Fruit fly (Drosophila melanogaster) whole organism, embryonic: ENCODE measurements around the gene CG34303.

Source experiments
- Adf1 ChIP-seq: fragments of 200-800 bp; sonication (Bioruptor generic); IDR thresholded peaks from 2 replicates; pipeline ENCODE4 v1.3.6; 2022; ENCODE audit warnings: missing biosample characterization, missing genetic modification characterization
- CG11093 ChIP-seq: fragments of 200-800 bp; sonication (Bioruptor generic); IDR thresholded peaks from 3 replicates; pipeline ENCODE4 v1.3.6; 2022; ENCODE audit warnings: missing biosample characterization, missing genetic modification characterization
- CG11560 ChIP-seq: fragments of 200-800 bp; sonication (Bioruptor generic); IDR thresholded peaks from 3 replicates; pipeline ENCODE4 v1.3.6; 2022; ENCODE audit warnings: missing biosample characterization, missing genetic modification characterization
- CG14965 ChIP-seq: fragments of 200-800 bp; sonication (Bioruptor generic); optimal IDR thresholded peaks from 2 replicates; lab custom pipeline; 2016; ENCODE audit warnings: missing biosample characterization, missing genetic modification characterization, borderline replicate concordance
- CG17568 ChIP-seq: fragments of 200-800 bp; sonication (Bioruptor generic); optimal IDR thresholded peaks from 2 replicates; lab custom pipeline; 2018; ENCODE audit warnings: missing biosample characterization, mild to moderate bottlenecking, missing genetic modification characterization, moderate library complexity
- CG17912 ChIP-seq: fragments of 200-800 bp; sonication (Bioruptor generic); optimal IDR thresholded peaks from 2 replicates; lab custom pipeline; 2018; ENCODE audit warnings: missing biosample characterization, mild to moderate bottlenecking, missing genetic modification characterization
- CG33557 ChIP-seq: fragments of 200-800 bp; sonication (Bioruptor generic); optimal IDR thresholded peaks from 2 replicates; lab custom pipeline; 2019; ENCODE audit warnings: missing biosample characterization, mild to moderate bottlenecking, missing genetic modification characterization, moderate library complexity
- CG34224 ChIP-seq: fragments of 200-800 bp; sonication (Bioruptor generic); IDR thresholded peaks from 3 replicates; pipeline ENCODE4 v1.3.6; 2022; ENCODE audit warnings: missing biosample characterization, missing genetic modification characterization; ENCODE audit not compliant: partially characterized antibody
- CG8944 ChIP-seq: fragments of 200-800 bp; sonication (Bioruptor generic); optimal IDR thresholded peaks from 3 replicates; lab custom pipeline; 2016; ENCODE audit warnings: missing biosample characterization, missing genetic modification characterization
- CG9215 ChIP-seq: fragments of 200-800 bp; sonication (Bioruptor generic); IDR thresholded peaks from 2 replicates; pipeline ENCODE4 v1.3.6; 2022; ENCODE audit warnings: missing biosample characterization, missing genetic modification characterization
- CHES-1-like ChIP-seq: fragments of 200-800 bp; sonication (Bioruptor generic); optimal IDR thresholded peaks from 2 replicates; lab custom pipeline; 2016; ENCODE audit warnings: missing biosample characterization, missing genetic modification characterization
- CoRest ChIP-seq: fragments of 200-800 bp; sonication (Bioruptor generic); optimal IDR thresholded peaks from 3 replicates; lab custom pipeline; 2018; ENCODE audit warnings: missing biosample characterization, mild to moderate bottlenecking, missing genetic modification characterization, moderate library complexity
- D ChIP-seq, 2 experiments: fragments of 200-800 bp in 1 of 2; fragments of >200 bp in 1 of 2; sonication (Bioruptor generic) in 1 of 2; optimal IDR thresholded peaks; 2 replicates in 1 of 2; 3 replicates in 1 of 2; lab custom pipeline; 2017; ENCODE audit warnings: mild to moderate bottlenecking in 1 of 2, missing biosample characterization in 1 of 2, missing genetic modification characterization in 1 of 2, missing genetic modification reagents in 1 of 2
- Dek ChIP-seq: fragments of 200-800 bp; sonication (Bioruptor generic); optimal IDR thresholded peaks from 3 replicates; lab custom pipeline; 2019; ENCODE audit warnings: missing biosample characterization, mild to moderate bottlenecking, missing genetic modification characterization, moderate library complexity
- Ets65A ChIP-seq: fragments of 200-800 bp; sonication (Bioruptor generic); peaks from one replicate; lab custom pipeline; 2016; ENCODE audit warnings: missing biosample characterization, missing genetic modification characterization
- Fer3 ChIP-seq: fragments of 200-800 bp; sonication (Bioruptor generic); optimal IDR thresholded peaks from 2 replicates; lab custom pipeline; 2018; ENCODE audit warnings: missing biosample characterization, mild to moderate bottlenecking, missing genetic modification characterization, moderate library complexity
- HLHmδ ChIP-seq: fragments of 200-800 bp; sonication (Bioruptor generic); optimal IDR thresholded peaks from 2 replicates; lab custom pipeline; 2018; ENCODE audit warnings: missing biosample characterization, mild to moderate bottlenecking, missing genetic modification characterization, moderate library complexity
- Med ChIP-seq: fragments of 200-800 bp; sonication (Bioruptor generic); peaks from one replicate; lab custom pipeline; 2016; ENCODE audit warnings: missing biosample characterization, missing genetic modification characterization, mild to moderate bottlenecking, inconsistent platforms, moderate library complexity
- Mrtf ChIP-seq: fragments of 200-800 bp; sonication (Bioruptor generic); IDR thresholded peaks from 3 replicates; pipeline ENCODE4 v1.3.6; 2022; ENCODE audit warnings: missing biosample characterization, missing genetic modification characterization
- Six4 ChIP-seq: fragments of 200-800 bp; sonication (Bioruptor generic); optimal IDR thresholded peaks from 2 replicates; lab custom pipeline; 2016; ENCODE audit warnings: missing biosample characterization, missing genetic modification characterization
- Usf ChIP-seq: fragments of 200-800 bp; sonication (Bioruptor generic); optimal IDR thresholded peaks from 2 replicates; lab custom pipeline; 2017; ENCODE audit warnings: missing genotype, missing biosample characterization, missing genetic modification characterization
- bab2 ChIP-seq: fragments of 200-800 bp; sonication (Bioruptor generic); optimal IDR thresholded peaks from 2 replicates; lab custom pipeline; 2016; ENCODE audit warnings: missing biosample characterization, missing genetic modification characterization
- corto ChIP-seq: fragments of 200-800 bp; sonication (Bioruptor generic); optimal IDR thresholded peaks from 2 replicates; lab custom pipeline; 2016; ENCODE audit warnings: missing biosample characterization, mild to moderate bottlenecking, missing genetic modification characterization, moderate library complexity
- da ChIP-seq: fragments of 200-800 bp; sonication (Bioruptor generic); optimal IDR thresholded peaks from 2 replicates; lab custom pipeline; 2016; ENCODE audit warnings: missing biosample characterization, missing genetic modification characterization
- en ChIP-seq: fragments of 200-800 bp; sonication (Bioruptor generic); optimal IDR thresholded peaks from 2 replicates; lab custom pipeline; 2016; ENCODE audit warnings: missing biosample characterization, missing genetic modification characterization
- gcm ChIP-seq: fragments of 200-800 bp; sonication (Bioruptor generic); optimal IDR thresholded peaks from 2 replicates; lab custom pipeline; 2019; ENCODE audit warnings: missing biosample characterization, mild to moderate bottlenecking, missing genetic modification characterization, moderate library complexity
- grn ChIP-seq: fragments of 200-800 bp; sonication (Bioruptor generic); optimal IDR thresholded peaks from 3 replicates; lab custom pipeline; 2017; ENCODE audit warnings: missing biosample characterization, missing genetic modification characterization
- hb ChIP-seq: fragments of 200-800 bp; sonication (Bioruptor generic); IDR thresholded peaks from 3 replicates; pipeline ENCODE4 v1.3.6; 2022; ENCODE audit warnings: missing biosample characterization, missing genetic modification characterization; ENCODE audit not compliant: partially characterized antibody
- klu ChIP-seq: fragments of 200-800 bp; sonication (Bioruptor generic); IDR thresholded peaks from 2 replicates; pipeline ENCODE4 v1.3.6; 2022; ENCODE audit warnings: missing biosample characterization, missing genetic modification characterization
- kni ChIP-seq: fragments of 200-800 bp; sonication (Bioruptor generic); optimal IDR thresholded peaks from 3 replicates; lab custom pipeline; 2017; ENCODE audit warnings: mild to moderate bottlenecking, missing biosample characterization, missing genetic modification reagents, missing genetic modification characterization
- lab ChIP-seq: fragments of 200-800 bp; sonication (Bioruptor generic); optimal IDR thresholded peaks from 3 replicates; lab custom pipeline; 2017; ENCODE audit warnings: missing biosample characterization, missing genetic modification characterization, mild to moderate bottlenecking, moderate library complexity, missing genetic modification reagents
- lilli ChIP-seq: fragments of 200-800 bp; sonication (Bioruptor generic); optimal IDR thresholded peaks from 3 replicates; lab custom pipeline; 2016; ENCODE audit warnings: missing biosample characterization, missing genetic modification characterization
- otp ChIP-seq: fragments of 200-800 bp; sonication (Bioruptor generic); IDR thresholded peaks from 3 replicates; pipeline ENCODE4, ENCODE4 v1.3.6; 2022; ENCODE audit warnings: missing biosample characterization, missing genetic modification characterization
- phol ChIP-seq: fragments of 200-800 bp; sonication (Bioruptor generic); optimal IDR thresholded peaks from 3 replicates; lab custom pipeline; 2018; ENCODE audit warnings: missing biosample characterization, mild to moderate bottlenecking, missing genetic modification characterization, moderate library complexity
- rib ChIP-seq: fragments of 200-800 bp; sonication (Bioruptor generic); IDR thresholded peaks from 2 replicates; pipeline ENCODE4 v1.3.6; 2022; ENCODE audit warnings: missing biosample characterization, missing genetic modification characterization
- schlank ChIP-seq: fragments of 200-800 bp; sonication (Bioruptor generic); optimal IDR thresholded peaks from 2 replicates; lab custom pipeline; 2018; ENCODE audit warnings: missing biosample characterization, mild to moderate bottlenecking, missing genetic modification characterization

The CG34303 gene

DNA sequence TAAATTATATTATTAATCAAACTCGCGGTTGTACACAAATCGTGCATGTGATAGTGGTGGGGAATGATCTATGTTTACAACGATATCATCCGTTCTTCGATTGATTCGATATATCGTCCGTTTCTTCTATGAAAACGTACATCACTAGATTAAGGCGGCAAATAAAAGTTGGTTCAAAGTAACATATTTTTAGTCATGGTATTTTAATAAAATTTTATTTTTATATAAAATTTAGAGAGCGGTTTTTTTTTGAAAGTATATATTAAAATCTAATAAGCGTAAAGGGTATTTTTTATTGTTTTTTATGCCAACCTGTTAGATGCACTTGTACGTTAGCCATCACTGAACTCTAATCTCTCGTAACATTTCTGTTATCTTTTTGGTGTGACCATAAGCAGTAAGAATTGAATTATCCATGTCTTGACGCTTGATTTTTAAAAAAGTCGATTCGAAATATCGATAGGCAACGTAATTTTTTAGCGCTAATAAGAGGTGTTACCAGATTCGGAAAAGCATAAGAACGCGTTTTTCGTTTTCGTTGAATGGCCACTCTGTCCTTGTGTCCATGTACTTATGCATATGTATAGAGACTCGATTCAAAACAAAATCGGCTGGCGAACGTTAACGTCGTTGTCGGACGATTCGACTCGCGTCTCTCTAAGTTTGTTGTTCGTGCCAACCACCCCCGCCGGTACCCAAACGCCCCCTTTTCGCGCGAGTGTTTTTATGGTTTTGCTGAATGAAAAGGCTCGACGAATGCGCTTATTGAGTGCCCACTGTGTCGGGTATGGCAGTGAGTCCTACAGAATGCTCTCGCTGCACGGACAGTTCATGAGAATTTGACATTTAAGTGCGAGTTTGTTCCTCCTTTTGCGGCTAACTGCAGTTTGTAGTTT, 7.3 kb downstream of the CG34303 start, which contains the start of the genes TAF1B and Invadolysin (continued):
- TF ChIP-seq da (no peak), gcm (GFP tag; lab: Kevin White, UChicago) (no peak), Fer3 (tag; lab: Kevin White, UChicago) (peak; percentile 47), D (optimal IDR thresholded peaks at IDR 0.05; lab: Kevin White, UChicago) (peak; percentile 72), D (GFP tag; optimal IDR thresholded peaks at IDR 0.05; lab: Kevin White, UChicago) (no peak), grn (GFP tag; lab: Kevin White, UChicago) (peak; percentile 65), CoRest (tag; lab: Kevin White, UChicago) (peak; percentile 67), CG34224 (GFP tag; lab: Robert Waterston, UW) (peak; percentile 91), CG11560 (tag; lab: Robert Waterston, UW) (no peak), schlank (no peak), lilli (GFP tag; lab: Kevin White, UChicago) (peak; percentile 65), CG8944 (GFP tag; lab: Kevin White, UChicago) (no peak), CG17568 (GFP tag; lab: Kevin White, UChicago) (no peak), CG14965 (GFP tag; lab: Kevin White, UChicago) (no peak), HLHmδ (peak; percentile 66), phol (tag; lab: Kevin White, UChicago) (peak; percentile 57), rib (GFP tag; lab: Robert Waterston, UW) (peak; percentile 66; the same call in 1 of the 2 replicates), CG17912 (GFP tag; lab: Kevin White, UChicago) (no peak), corto (GFP tag; lab: Kevin White, UChicago) (peak; percentile 64), Ets65A (GFP tag; lab: Kevin White, UChicago) (peak; percentile 87), Six4 (GFP tag; lab: Kevin White, UChicago) (peak; percentile 33), bab2 (peak; percentile 59), Dek (peak; percentile 55), kni (GFP tag; lab: Kevin White, UChicago) (peak; percentile 16), en (GFP tag; lab: Kevin White, UChicago) (no peak), Mrtf (GFP tag; lab: Robert Waterston, UW) (no peak), CHES-1-like (GFP tag; lab: Kevin White, UChicago) (no peak), lab (peak; percentile 47), CG9215 (GFP tag; lab: Robert Waterston, UW) (no peak), Usf (GFP tag; lab: Kevin White, UChicago) (no peak), otp (GFP tag; lab: Robert Waterston, UW) (0 out of 3 replicates have a peak, but pooled peaks have one; percentile 63), Adf1 (GFP tag; lab: Robert Waterston, UW) (0 out of 2 replicates have a peak, but pooled peaks have one; percentile 5), CG11093 (GFP tag; lab: Robert Waterston, UW) (no peak), CG33557 (no peak)

DNA sequence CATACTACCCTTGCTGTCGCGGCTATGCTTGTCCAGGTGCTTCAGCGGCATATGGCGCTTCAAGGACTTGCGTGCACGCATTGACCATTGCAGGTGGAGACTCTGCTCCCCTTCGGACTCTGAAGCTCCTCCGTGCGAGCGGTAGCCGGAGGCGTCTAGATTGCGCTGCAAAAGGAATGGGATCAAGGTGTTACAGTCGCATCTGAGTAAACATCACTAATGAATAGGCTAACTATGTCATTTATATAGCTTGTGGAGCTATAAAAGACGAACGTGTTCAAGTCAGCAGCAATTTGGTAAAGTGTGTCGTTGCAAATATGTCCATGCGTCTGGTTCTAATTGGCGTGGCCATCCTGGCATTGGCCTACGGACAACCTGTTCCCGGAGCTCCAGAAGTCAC, 8.9 kb downstream of the CG34303 start, which contains the start of gene CG42759:
CG42759 (plus strand) TSS at position 301 of the 400 bp plus-strand sequence.
- TF ChIP-seq Ets65A (GFP tag; lab: Kevin White, UChicago), result peak; percentile 18
- TF ChIP-seq klu (GFP tag; lab: Robert Waterston, UW), result 0 out of 2 replicates have a peak, but pooled peaks have one; percentile 19
- TF ChIP-seq hb (GFP tag; lab: Robert Waterston, UW), result no peak
- TF ChIP-seq Med (GFP tag; lab: Kevin White, UChicago), result peak; percentile 7
